Fruit fly (Drosophila melanogaster) whole organism, embryonic: ENCODE data around the gene CG4537.

ENCODE experiments used
- BEAF-32 ChIP-seq: fragments of 200-800 bp; sonication (Bioruptor generic); optimal IDR thresholded peaks from 3 replicates; lab custom pipeline; 2017; ENCODE audit warnings: missing biosample characterization, missing genetic modification characterization, mild to moderate bottlenecking, moderate library complexity, missing genetic modification reagents
- Bgb ChIP-seq: fragments of 200-800 bp; sonication (Bioruptor generic); IDR thresholded peaks from 2 replicates; pipeline ENCODE4 v1.3.6; 2022; ENCODE audit warnings: missing biosample characterization, missing genetic modification characterization; ENCODE audit not compliant: partially characterized antibody
- BtbVII ChIP-seq: fragments of 200-800 bp; sonication (Bioruptor generic); optimal IDR thresholded peaks from 3 replicates; lab custom pipeline; 2017; ENCODE audit warnings: missing biosample characterization, mild to moderate bottlenecking, missing genetic modification characterization
- CG14860 ChIP-seq: fragments of 200-800 bp; sonication (Bioruptor generic); IDR thresholded peaks from 3 replicates; pipeline ENCODE4 v1.3.6; 2022; ENCODE audit warnings: missing biosample characterization, missing genetic modification characterization; ENCODE audit not compliant: partially characterized antibody
- CG17186 ChIP-seq: fragments of 200-800 bp; sonication (Bioruptor generic); optimal IDR thresholded peaks from 3 replicates; lab custom pipeline; 2017; ENCODE audit warnings: missing biosample characterization, missing genetic modification reagents, missing genetic modification characterization
- CG17829 ChIP-seq: fragments of 200-800 bp; optimal IDR thresholded peaks from 2 replicates; lab custom pipeline; 2019; ENCODE audit warnings: missing biosample characterization, mild to moderate bottlenecking, missing genetic modification characterization, moderate library complexity
- CG18011 ChIP-seq: fragments of 200-800 bp; sonication (Bioruptor generic); optimal IDR thresholded peaks from 2 replicates; lab custom pipeline; 2017; ENCODE audit warnings: missing biosample characterization, missing genetic modification characterization, mild to moderate bottlenecking, moderate library complexity, missing genotype
- CG2712 ChIP-seq: fragments of 200-800 bp; optimal IDR thresholded peaks from 3 replicates; lab custom pipeline; 2019; ENCODE audit warnings: missing biosample characterization, mild to moderate bottlenecking, missing genetic modification characterization, moderate library complexity
- CG30431 ChIP-seq: fragments of 200-800 bp; sonication (Bioruptor generic); optimal IDR thresholded peaks from 2 replicates; lab custom pipeline; 2017; ENCODE audit warnings: missing biosample characterization, missing genetic modification characterization
- CG32532 ChIP-seq: fragments of 200-800 bp; sonication (Bioruptor generic); IDR thresholded peaks from 2 replicates; pipeline ENCODE4 v1.3.6; 2022; ENCODE audit warnings: missing biosample characterization, missing genetic modification characterization
- CG33213 ChIP-seq: fragments of 200-800 bp; sonication (Bioruptor generic); optimal IDR thresholded peaks from 3 replicates; lab custom pipeline; 2016; ENCODE audit warnings: missing biosample characterization, missing genetic modification characterization
- CG34422 ChIP-seq: fragments of 200-800 bp; sonication (Bioruptor generic); IDR thresholded peaks from 3 replicates; pipeline ENCODE4 v1.3.6; 2022; ENCODE audit warnings: missing biosample characterization, missing genetic modification characterization
- CG42726 ChIP-seq: fragments of 200-800 bp; sonication (Bioruptor generic); IDR thresholded peaks from 2 replicates; pipeline ENCODE4 v1.3.6; 2022; ENCODE audit warnings: missing biosample characterization, missing genetic modification characterization; ENCODE audit not compliant: partially characterized antibody
- CG4617 ChIP-seq: fragments of 200-800 bp; sonication (Bioruptor generic); optimal IDR thresholded peaks from 3 replicates; lab custom pipeline; 2016; ENCODE audit warnings: missing biosample characterization, missing genetic modification characterization, borderline replicate concordance
- CG7963 ChIP-seq: fragments of 200-800 bp; sonication (Bioruptor generic); IDR thresholded peaks from 3 replicates; pipeline ENCODE4 v1.3.6; 2022; ENCODE audit warnings: missing biosample characterization, missing genetic modification characterization; ENCODE audit not compliant: partially characterized antibody
- CG8281 ChIP-seq: fragments of 200-800 bp; sonication (Bioruptor generic); optimal IDR thresholded peaks from 2 replicates; lab custom pipeline; 2018; ENCODE audit warnings: missing biosample characterization, mild to moderate bottlenecking, missing genetic modification characterization, moderate library complexity
- CG8290 ChIP-seq, 3 experiments: fragments of 200-800 bp; sonication (Bioruptor generic); optimal IDR thresholded peaks; 2 replicates each; lab custom pipeline; 2016 to 2019; ENCODE audit warnings: missing biosample characterization in 3 of 3, missing genetic modification characterization in 3 of 3, mild to moderate bottlenecking in 2 of 3, moderate library complexity in 1 of 3
- CG8944 ChIP-seq: fragments of 200-800 bp; sonication (Bioruptor generic); optimal IDR thresholded peaks from 3 replicates; lab custom pipeline; 2016; ENCODE audit warnings: missing biosample characterization, missing genetic modification characterization
- CTCF ChIP-seq: fragments of 200-800 bp; sonication (Bioruptor generic); optimal IDR thresholded peaks from 2 replicates; lab custom pipeline; 2017; ENCODE audit warnings: missing biosample characterization, mild to moderate bottlenecking, missing genetic modification characterization, moderate library complexity
- Camta ChIP-seq: fragments of 200-800 bp; sonication (Bioruptor generic); optimal IDR thresholded peaks from 2 replicates; lab custom pipeline; 2016; ENCODE audit warnings: missing biosample characterization, missing genetic modification characterization
- E2f2 ChIP-seq: fragments of 200-800 bp; sonication (Bioruptor generic); IDR thresholded peaks from 2 replicates; pipeline ENCODE4 v1.3.6; 2022; ENCODE audit warnings: missing biosample characterization, missing genetic modification characterization
- ERR ChIP-seq: fragments of 200-800 bp; sonication (Bioruptor generic); optimal IDR thresholded peaks from 2 replicates; lab custom pipeline; 2016; ENCODE audit warnings: missing biosample characterization, missing genetic modification characterization
- HLH4C ChIP-seq: fragments of 200-800 bp; sonication (Bioruptor generic); IDR thresholded peaks from 3 replicates; pipeline ENCODE4 v1.3.6; 2022; ENCODE audit warnings: missing biosample characterization, missing genetic modification characterization; ENCODE audit not compliant: partially characterized antibody
- HmgD ChIP-seq: fragments of 200-800 bp; sonication (Bioruptor generic); optimal IDR thresholded peaks from 3 replicates; lab custom pipeline; 2016; ENCODE audit warnings: missing biosample characterization, missing genetic modification characterization
- Hr39 ChIP-seq: fragments of >200 bp; optimal IDR thresholded peaks from 2 replicates; lab custom pipeline; 2017
- MESR4 ChIP-seq: fragments of 200-800 bp; sonication (Bioruptor generic); optimal IDR thresholded peaks from 2 replicates; lab custom pipeline; 2018; ENCODE audit warnings: missing biosample characterization, mild to moderate bottlenecking, missing genetic modification characterization, moderate library complexity
- NK7.1 ChIP-seq: fragments of 200-800 bp; sonication (Bioruptor generic); optimal IDR thresholded peaks from 3 replicates; lab custom pipeline; 2016; ENCODE audit warnings: missing biosample characterization, missing genetic modification characterization
- Rfx ChIP-seq: fragments of 200-800 bp; sonication (Bioruptor generic); IDR thresholded peaks from 2 replicates; pipeline ENCODE4 v1.3.6; 2022; ENCODE audit warnings: missing biosample characterization, missing genetic modification characterization
- btn ChIP-seq: fragments of 200-800 bp; sonication (Bioruptor generic); optimal IDR thresholded peaks from 2 replicates; lab custom pipeline; 2016; ENCODE audit warnings: missing biosample characterization, missing genetic modification characterization
- chn ChIP-seq: fragments of 200-800 bp; sonication (Bioruptor generic); optimal IDR thresholded peaks from 2 replicates; lab custom pipeline; 2016; ENCODE audit warnings: missing biosample characterization, missing genetic modification characterization
- corto ChIP-seq: fragments of 200-800 bp; sonication (Bioruptor generic); optimal IDR thresholded peaks from 2 replicates; lab custom pipeline; 2016; ENCODE audit warnings: missing biosample characterization, mild to moderate bottlenecking, missing genetic modification characterization, moderate library complexity
- dmrt11E ChIP-seq: fragments of 200-800 bp; sonication (Bioruptor generic); optimal IDR thresholded peaks from 3 replicates; lab custom pipeline; 2018; ENCODE audit warnings: missing biosample characterization, mild to moderate bottlenecking, missing genetic modification characterization, moderate library complexity
- en ChIP-seq: fragments of 200-800 bp; sonication (Bioruptor generic); optimal IDR thresholded peaks from 2 replicates; lab custom pipeline; 2016; ENCODE audit warnings: missing biosample characterization, missing genetic modification characterization
- eve ChIP-seq, 2 experiments: fragments of >200 bp; optimal IDR thresholded peaks; 2 replicates each; lab custom pipeline; 2017; ENCODE audit warnings: missing biosample characterization in 2 of 2, missing genetic modification characterization in 2 of 2
- gt ChIP-seq: fragments of 200-800 bp; sonication (Bioruptor generic); IDR thresholded peaks from 2 replicates; pipeline ENCODE4 v1.3.6; 2022; ENCODE audit warnings: missing biosample characterization, missing genetic modification characterization
- hth ChIP-seq: fragments of >200 bp; optimal IDR thresholded peaks from 2 replicates; lab custom pipeline; 2017; ENCODE audit warnings: inconsistent platforms
- lola ChIP-seq, 3 experiments: fragments of >200 bp in 2 of 3; fragments of 200-800 bp in 1 of 3; sonication (Bioruptor generic) in 1 of 3; optimal IDR thresholded peaks; 2 replicates each; lab custom pipeline; 2017 to 2019; ENCODE audit warnings: missing biosample characterization in 3 of 3, missing genetic modification characterization in 3 of 3, mild to moderate bottlenecking in 1 of 3, moderate library complexity in 1 of 3
- luna ChIP-seq: fragments of 200-800 bp; sonication (Bioruptor generic); optimal IDR thresholded peaks from 2 replicates; lab custom pipeline; 2016; ENCODE audit warnings: missing biosample characterization, missing genetic modification characterization
- mld ChIP-seq: fragments of 200-800 bp; sonication (Bioruptor generic); IDR thresholded peaks from 3 replicates; pipeline ENCODE4 v1.3.6; 2022; ENCODE audit warnings: missing biosample characterization, missing genetic modification characterization; ENCODE audit not compliant: partially characterized antibody
- oc ChIP-seq: fragments of 200-800 bp; sonication (Bioruptor generic); optimal IDR thresholded peaks from 2 replicates; lab custom pipeline; 2018; ENCODE audit warnings: missing biosample characterization, mild to moderate bottlenecking, missing genetic modification characterization, moderate library complexity
- onecut ChIP-seq: fragments of 200-800 bp; sonication (Bioruptor generic); IDR thresholded peaks from 2 replicates; pipeline ENCODE4 v1.3.6; 2022; ENCODE audit warnings: missing biosample characterization, missing genetic modification characterization
- pfk ChIP-seq: fragments of 200-800 bp; sonication (Bioruptor generic); optimal IDR thresholded peaks from 2 replicates; lab custom pipeline; 2018; ENCODE audit warnings: missing biosample characterization, mild to moderate bottlenecking, missing genetic modification characterization, moderate library complexity
- pho ChIP-seq: fragments of 200-800 bp; sonication (Bioruptor generic); optimal IDR thresholded peaks from 2 replicates; lab custom pipeline; 2016; ENCODE audit warnings: missing biosample characterization, missing genetic modification characterization
- pita ChIP-seq: fragments of 200-800 bp; sonication (Bioruptor generic); optimal IDR thresholded peaks from 2 replicates; lab custom pipeline; 2017; ENCODE audit warnings: missing biosample characterization, mild to moderate bottlenecking, missing genetic modification characterization
- repo ChIP-seq: fragments of 200-800 bp; sonication (Bioruptor generic); optimal IDR thresholded peaks from 2 replicates; lab custom pipeline; 2016; ENCODE audit warnings: missing biosample characterization, missing genetic modification characterization
- ro ChIP-seq: fragments of 200-800 bp; sonication (Bioruptor generic); IDR thresholded peaks from 2 replicates; pipeline ENCODE4 v1.3.6; 2022; ENCODE audit warnings: missing biosample characterization, missing genetic modification characterization
- scrt ChIP-seq: fragments of 200-800 bp; sonication (Bioruptor generic); optimal IDR thresholded peaks from 2 replicates; lab custom pipeline; 2018; ENCODE audit warnings: missing biosample characterization, mild to moderate bottlenecking, missing genetic modification characterization, moderate library complexity
- slbo ChIP-seq: fragments of 200-800 bp; sonication (Bioruptor generic); IDR thresholded peaks from 2 replicates; pipeline ENCODE4 v1.3.6; 2022; ENCODE audit warnings: missing biosample characterization, missing genetic modification characterization
- tio ChIP-seq: fragments of 200-800 bp; sonication (Bioruptor generic); optimal IDR thresholded peaks from 2 replicates; lab custom pipeline; 2017; ENCODE audit warnings: missing biosample characterization, missing genetic modification characterization, inconsistent platforms
- trem ChIP-seq: fragments of 200-800 bp; optimal IDR thresholded peaks from 3 replicates; lab custom pipeline; 2019; ENCODE audit warnings: missing biosample characterization, mild to moderate bottlenecking, missing genetic modification characterization, moderate library complexity
- zfh1 ChIP-seq: fragments of 200-800 bp; sonication (Bioruptor generic); IDR thresholded peaks from 3 replicates; pipeline ENCODE4 v1.3.6; 2022; ENCODE audit warnings: missing biosample characterization, missing genetic modification characterization

Gene CG4537

dm6 chr2L:9887856-9888269, 2.8 kb upstream of the CG4537 start, which contains the start of gene Fkbp59 (continued):
- TF ChIP-seq BtbVII (GFP tag; lab: Kevin White, UChicago) (no peak), CG17186 (peak; percentile 76), gt (GFP tag; lab: Robert Waterston, UW) (no peak), Bgb (GFP tag; lab: Robert Waterston, UW) (peak; percentile 97), CG32532 (peak; percentile 15; the same call in 1 of the 2 replicates), CG34422 (GFP tag; lab: Robert Waterston, UW) (peak; percentile 54; the same call in 1 of the 3 replicates), en (no peak), eve (GFP tag; optimal IDR thresholded peaks at IDR 0.05; lab: Kevin White, UChicago) (no peak), scrt (GFP tag; lab: Kevin White, UChicago) (no peak), CG8281 (tag; lab: Kevin White, UChicago) (no peak), Hr39 (no peak), CG14860 (GFP tag; lab: Robert Waterston, UW) (peak; percentile 90), slbo (GFP tag; lab: Robert Waterston, UW) (peak; percentile 31; the same call in 1 of the 2 replicates), pho (GFP tag; lab: Kevin White, UChicago) (no peak), dmrt11E (tag; lab: Kevin White, UChicago) (no peak), repo (no peak), btn (GFP tag; lab: Kevin White, UChicago) (no peak), NK7.1 (GFP tag; lab: Kevin White, UChicago) (no peak), CG8944 (GFP tag; lab: Kevin White, UChicago) (no peak), CG33213 (GFP tag; lab: Kevin White, UChicago) (peak; percentile 38), mld (GFP tag; lab: Robert Waterston, UW) (peak; percentile 84), hth (lab: Kevin White, UChicago) (no peak), chn (GFP tag; lab: Kevin White, UChicago) (no peak), pfk (GFP tag; lab: Kevin White, UChicago) (no peak), zfh1 (peak; percentile 14; the same call in 1 of the 3 replicates), BEAF-32 (GFP tag; lab: Kevin White, UChicago) (peak; percentile 32), CG8290 (GFP tag; optimal IDR thresholded peaks at IDR 0.05; lab: Kevin White, UChicago) (peak; percentile 54), CG8290 (tag; optimal IDR thresholded peaks at IDR 0.05; lab: Kevin White, UChicago) (peak in 1 of 2 experiments; percentile 79), CG18011 (no peak), CTCF (peak; percentile 95), CG30431 (GFP tag; lab: Kevin White, UChicago) (no peak), luna (GFP tag; lab: Kevin White, UChicago) (no peak), oc (tag; lab: Kevin White, UChicago) (no peak), ERR (no peak), HLH4C (GFP tag; lab: Robert Waterston, UW) (peak; percentile 99), onecut (GFP tag; lab: Robert Waterston, UW) (peak; percentile 96), Rfx (peak; percentile 59), CG17829 (peak; percentile 9), HmgD (GFP tag; lab: Kevin White, UChicago) (no peak), lola (GFP tag; optimal IDR thresholded peaks at IDR 0.05; lab: Kevin White, UChicago) (no peak), CG42726 (GFP tag; lab: Robert Waterston, UW) (peak; percentile 40; the same call in 1 of the 2 replicates), corto (GFP tag; lab: Kevin White, UChicago) (no peak), trem (tag; lab: Kevin White, UChicago) (peak; percentile 27), Camta (GFP tag; lab: Kevin White, UChicago) (no peak), MESR4 (peak; percentile 66), CG4617 (peak; percentile 22), E2f2 (GFP tag; lab: Robert Waterston, UW) (peak; percentile 54), pita (GFP tag; lab: Kevin White, UChicago) (peak; percentile 88), CG2712 (tag; lab: Kevin White, UChicago) (peak; percentile 51), ro (no peak), tio (GFP tag; lab: Kevin White, UChicago) (no peak), CG7963 (peak; percentile 90)
